Fruit fly (Drosophila melanogaster) whole organism, embryonic: ENCODE results near the gene CG15506.

Experiments
- Adf1 ChIP-seq: fragments of 200-800 bp; sonication (Bioruptor generic); IDR thresholded peaks from 2 replicates; pipeline ENCODE4 v1.3.6; 2022; ENCODE audit warnings: missing biosample characterization, missing genetic modification characterization
- CG10366 ChIP-seq: fragments of 200-800 bp; sonication (Bioruptor generic); IDR thresholded peaks from 2 replicates; pipeline ENCODE4 v1.3.6; 2022; ENCODE audit warnings: missing biosample characterization, missing genetic modification characterization
- CG10543 ChIP-seq: fragments of 200-800 bp; sonication (Bioruptor generic); optimal IDR thresholded peaks from 3 replicates; lab custom pipeline; 2017; ENCODE audit warnings: missing biosample characterization, mild to moderate bottlenecking, missing genetic modification characterization, moderate library complexity
- CG12769 ChIP-seq: fragments of 200-800 bp; sonication (Bioruptor generic); optimal IDR thresholded peaks from 2 replicates; lab custom pipeline; 2019; ENCODE audit warnings: missing biosample characterization, mild to moderate bottlenecking, missing genetic modification characterization, moderate library complexity
- CG14710 ChIP-seq: fragments of 200-800 bp; sonication (Bioruptor generic); optimal IDR thresholded peaks from 3 replicates; lab custom pipeline; 2019; ENCODE audit warnings: missing biosample characterization, mild to moderate bottlenecking, missing genetic modification characterization, moderate library complexity
- CG15601 ChIP-seq: fragments of 200-800 bp; sonication (Bioruptor generic); optimal IDR thresholded peaks from 3 replicates; lab custom pipeline; 2019; ENCODE audit warnings: missing biosample characterization, mild to moderate bottlenecking, missing genetic modification characterization, moderate library complexity
- CG1603 ChIP-seq: fragments of 200-800 bp; sonication (Bioruptor generic); optimal IDR thresholded peaks from 2 replicates; lab custom pipeline; 2019; ENCODE audit warnings: missing biosample characterization, mild to moderate bottlenecking, missing genetic modification characterization, moderate library complexity
- CG17328 ChIP-seq: fragments of 200-800 bp; sonication (Bioruptor generic); IDR thresholded peaks from 2 replicates; pipeline ENCODE4 v1.3.6; 2022; ENCODE audit warnings: missing biosample characterization, missing genetic modification characterization
- CG32532 ChIP-seq: fragments of 200-800 bp; sonication (Bioruptor generic); IDR thresholded peaks from 2 replicates; pipeline ENCODE4 v1.3.6; 2022; ENCODE audit warnings: missing biosample characterization, missing genetic modification characterization
- CG32767 ChIP-seq: fragments of 200-800 bp; sonication (Bioruptor generic); IDR thresholded peaks from 2 replicates; pipeline ENCODE4 v1.3.6; 2022; ENCODE audit warnings: missing biosample characterization, missing genetic modification characterization
- CG34224 ChIP-seq: fragments of 200-800 bp; sonication (Bioruptor generic); IDR thresholded peaks from 3 replicates; pipeline ENCODE4 v1.3.6; 2022; ENCODE audit warnings: missing biosample characterization, missing genetic modification characterization; ENCODE audit not compliant: partially characterized antibody
- CG34376 ChIP-seq: fragments of 200-800 bp; sonication (Bioruptor generic); optimal IDR thresholded peaks from 2 replicates; lab custom pipeline; 2018; ENCODE audit warnings: missing biosample characterization, mild to moderate bottlenecking, missing genetic modification characterization
- CG3995 ChIP-seq: fragments of 200-800 bp; sonication (Bioruptor generic); optimal IDR thresholded peaks from 3 replicates; lab custom pipeline; 2016; ENCODE audit warnings: missing biosample characterization, missing genetic modification characterization
- CG42726 ChIP-seq: fragments of 200-800 bp; sonication (Bioruptor generic); IDR thresholded peaks from 2 replicates; pipeline ENCODE4 v1.3.6; 2022; ENCODE audit warnings: missing biosample characterization, missing genetic modification characterization; ENCODE audit not compliant: partially characterized antibody
- CG4360 ChIP-seq: fragments of 200-800 bp; sonication (Bioruptor generic); IDR thresholded peaks from 2 replicates; pipeline ENCODE4 v1.3.6; 2022; ENCODE audit warnings: missing biosample characterization, missing genetic modification characterization
- CG4404 ChIP-seq: fragments of 200-800 bp; sonication (Bioruptor generic); IDR thresholded peaks from 2 replicates; pipeline ENCODE4 v1.3.6; 2022; ENCODE audit warnings: missing biosample characterization, missing genetic modification characterization
- CG4617 ChIP-seq: fragments of 200-800 bp; sonication (Bioruptor generic); optimal IDR thresholded peaks from 3 replicates; lab custom pipeline; 2016; ENCODE audit warnings: missing biosample characterization, missing genetic modification characterization, borderline replicate concordance
- CG6175 ChIP-seq: fragments of 200-800 bp; sonication (Bioruptor generic); IDR thresholded peaks from 3 replicates; pipeline ENCODE4 v1.3.6; 2022; ENCODE audit warnings: missing biosample characterization, missing genetic modification characterization
- CG7556 ChIP-seq: fragments of 200-800 bp; sonication (Bioruptor generic); optimal IDR thresholded peaks from 2 replicates; lab custom pipeline; 2017; ENCODE audit warnings: missing biosample characterization, mild to moderate bottlenecking, missing genetic modification characterization
- CG7963 ChIP-seq: fragments of 200-800 bp; sonication (Bioruptor generic); IDR thresholded peaks from 3 replicates; pipeline ENCODE4 v1.3.6; 2022; ENCODE audit warnings: missing biosample characterization, missing genetic modification characterization; ENCODE audit not compliant: partially characterized antibody
- CG8924 ChIP-seq: fragments of 200-800 bp; optimal IDR thresholded peaks from 3 replicates; lab custom pipeline; 2019; ENCODE audit warnings: missing biosample characterization, mild to moderate bottlenecking, missing genetic modification characterization, moderate library complexity
- CG9817 ChIP-seq: fragments of 200-800 bp; sonication (Bioruptor generic); optimal IDR thresholded peaks from 2 replicates; lab custom pipeline; 2018; ENCODE audit warnings: missing biosample characterization, mild to moderate bottlenecking, missing genetic modification characterization, moderate library complexity
- Dad ChIP-seq: fragments of 200-800 bp; sonication (Bioruptor generic); optimal IDR thresholded peaks from 3 replicates; lab custom pipeline; 2016; ENCODE audit warnings: missing biosample characterization, missing genetic modification characterization
- Dbx ChIP-seq: fragments of 200-800 bp; sonication (Bioruptor generic); IDR thresholded peaks from 3 replicates; pipeline ENCODE4 v1.3.6; 2022; ENCODE audit warnings: missing biosample characterization, missing genetic modification characterization
- Drgx ChIP-seq: fragments of 200-800 bp; sonication (Bioruptor generic); IDR thresholded peaks from 2 replicates; pipeline ENCODE4 v1.3.6; 2022; ENCODE audit warnings: missing biosample characterization, missing genetic modification characterization
- E2f2 ChIP-seq: fragments of 200-800 bp; sonication (Bioruptor generic); IDR thresholded peaks from 2 replicates; pipeline ENCODE4 v1.3.6; 2022; ENCODE audit warnings: missing biosample characterization, missing genetic modification characterization
- HmgZ ChIP-seq: fragments of 200-800 bp; sonication (Bioruptor generic); optimal IDR thresholded peaks from 2 replicates; lab custom pipeline; 2018; ENCODE audit warnings: missing biosample characterization, mild to moderate bottlenecking, missing genetic modification characterization
- MBD-R2 ChIP-seq: fragments of 200-800 bp; sonication (Bioruptor generic); IDR thresholded peaks from 2 replicates; pipeline ENCODE4 v1.3.6; 2022; ENCODE audit warnings: missing biosample characterization, missing genetic modification characterization
- Med ChIP-seq: fragments of 200-800 bp; sonication (Bioruptor generic); peaks from one replicate; lab custom pipeline; 2016; ENCODE audit warnings: missing biosample characterization, missing genetic modification characterization, mild to moderate bottlenecking, inconsistent platforms, moderate library complexity
- Scr ChIP-seq: fragments of 200-800 bp; sonication (Bioruptor generic); IDR thresholded peaks from 2 replicates; pipeline ENCODE4 v1.3.6; 2022; ENCODE audit warnings: missing biosample characterization, missing genetic modification characterization; ENCODE audit not compliant: partially characterized antibody
- Stat92E ChIP-seq, 3 experiments: fragments of >200 bp in 2 of 3; fragments of 200-800 bp in 1 of 3; sonication (Bioruptor generic) in 1 of 3; optimal IDR thresholded peaks; 2 replicates each; lab custom pipeline; 2017 to 2019; ENCODE audit warnings: missing biosample characterization in 3 of 3, missing genetic modification characterization in 3 of 3, mild to moderate bottlenecking in 1 of 3, moderate library complexity in 1 of 3
- Xrp1 ChIP-seq: fragments of 200-800 bp; sonication (Bioruptor generic); IDR thresholded peaks from 2 replicates; pipeline ENCODE4 v1.3.6; 2022; ENCODE audit warnings: missing biosample characterization, missing genetic modification characterization
- abd-A ChIP-seq: fragments of 200-800 bp; sonication (Bioruptor generic); optimal IDR thresholded peaks from 3 replicates; lab custom pipeline; 2019; ENCODE audit warnings: missing biosample characterization, mild to moderate bottlenecking, missing genetic modification characterization, moderate library complexity
- az2 ChIP-seq: fragments of 200-800 bp; sonication (Bioruptor generic); optimal IDR thresholded peaks from 3 replicates; lab custom pipeline; 2016; ENCODE audit warnings: missing biosample characterization, missing genetic modification characterization
- crp ChIP-seq, 2 experiments: fragments of 200-800 bp; sonication (Bioruptor generic); optimal IDR thresholded peaks; 2 replicates in 1 of 2; 3 replicates in 1 of 2; lab custom pipeline; 2017; ENCODE audit warnings: missing biosample characterization in 2 of 2, missing genetic modification characterization in 2 of 2, mild to moderate bottlenecking in 1 of 2, moderate library complexity in 1 of 2
- ewg ChIP-seq: fragments of 200-800 bp; sonication (Bioruptor generic); optimal IDR thresholded peaks from 3 replicates; lab custom pipeline; 2017; ENCODE audit warnings: mild to moderate bottlenecking, missing biosample characterization, missing genetic modification reagents, missing genetic modification characterization
- ftz-f1 ChIP-seq: fragments of 200-800 bp; sonication (Bioruptor generic); optimal IDR thresholded peaks from 2 replicates; lab custom pipeline; 2016; ENCODE audit warnings: missing biosample characterization, missing genetic modification characterization
- gfzf ChIP-seq: fragments of 200-800 bp; sonication (Bioruptor generic); optimal IDR thresholded peaks from 2 replicates; lab custom pipeline; 2016; ENCODE audit warnings: missing biosample characterization, mild to moderate bottlenecking, missing genetic modification characterization, moderate library complexity
- insv ChIP-seq, 2 experiments: fragments of 200-800 bp; sonication (Bioruptor generic); optimal IDR thresholded peaks; 3 replicates each; lab custom pipeline; 2016 to 2018; ENCODE audit warnings: missing biosample characterization in 2 of 2, missing genetic modification characterization in 2 of 2
- psq ChIP-seq: fragments of 200-800 bp; sonication (Bioruptor generic); optimal IDR thresholded peaks from 2 replicates; lab custom pipeline; 2017; ENCODE audit warnings: missing biosample characterization, missing genetic modification characterization
- pzg ChIP-seq: fragments of 200-800 bp; sonication (Bioruptor generic); optimal IDR thresholded peaks from 3 replicates; lab custom pipeline; 2018; ENCODE audit warnings: missing biosample characterization, mild to moderate bottlenecking, missing genetic modification characterization, moderate library complexity
- schlank ChIP-seq: fragments of 200-800 bp; sonication (Bioruptor generic); optimal IDR thresholded peaks from 2 replicates; lab custom pipeline; 2018; ENCODE audit warnings: missing biosample characterization, mild to moderate bottlenecking, missing genetic modification characterization
- sens-2 ChIP-seq: fragments of 200-800 bp; sonication (Bioruptor generic); IDR thresholded peaks from 2 replicates; pipeline ENCODE4 v1.3.6; 2022; ENCODE audit warnings: missing biosample characterization, missing genetic modification characterization
- stwl ChIP-seq: fragments of 200-800 bp; sonication (Bioruptor generic); optimal IDR thresholded peaks from 3 replicates; lab custom pipeline; 2018; ENCODE audit warnings: missing biosample characterization, mild to moderate bottlenecking, missing genetic modification characterization, moderate library complexity
- tgo ChIP-seq: fragments of 200-800 bp; sonication (Bioruptor generic); IDR thresholded peaks from 3 replicates; pipeline ENCODE4 v1.3.6; 2022; ENCODE audit warnings: missing biosample characterization, missing genetic modification characterization
- trh ChIP-seq: fragments of 200-800 bp; sonication (Bioruptor generic); optimal IDR thresholded peaks from 2 replicates; lab custom pipeline; 2016; ENCODE audit warnings: missing biosample characterization, missing genetic modification characterization
- unc-4 ChIP-seq: fragments of 200-800 bp; sonication (Bioruptor generic); IDR thresholded peaks from 2 replicates; pipeline ENCODE4 v1.3.6; 2022; ENCODE audit warnings: missing biosample characterization, missing genetic modification characterization; ENCODE audit not compliant: partially characterized antibody
- wek ChIP-seq: fragments of 200-800 bp; sonication (Bioruptor generic); optimal IDR thresholded peaks from 3 replicates; lab custom pipeline; 2018; ENCODE audit warnings: missing biosample characterization, mild to moderate bottlenecking, missing genetic modification characterization, moderate library complexity

Gene CG15506

dm6 chr3R:29723048-29723656 lies 4.7 kb downstream of the CG15506 start, which contains the start of gene Pcd:
Gene Pcd (plus strand): TSS chr3R:29723163.
- TF ChIP-seq CG4617 (GFP tag; lab: Kevin White, UChicago): peak; percentile 5
- TF ChIP-seq wek (GFP tag; lab: Kevin White, UChicago): no peak
- TF ChIP-seq CG17328 (GFP tag; lab: Robert Waterston, UW): 0 out of 2 replicates have a peak, but pooled peaks have one; percentile 27
- 0 out of 2 replicates have a peak, but pooled peaks have one; percentile 21 for TF ChIP-seq CG32767 (GFP tag; lab: Robert Waterston, UW)
- no peak for TF ChIP-seq trh (GFP tag; lab: Kevin White, UChicago)
- TF ChIP-seq Drgx (GFP tag; lab: Robert Waterston, UW): no peak
- TF ChIP-seq CG6175 (GFP tag; lab: Robert Waterston, UW): peak; percentile 76; the same call in 2 of the 3 replicates
- TF ChIP-seq unc-4 (GFP tag; lab: Robert Waterston, UW): peak; percentile 41; the same call in 1 of the 2 replicates
- peak; percentile 31 for TF ChIP-seq ftz-f1 (GFP tag; lab: Kevin White, UChicago)
- peak; percentile 21 for TF ChIP-seq ewg (GFP tag; lab: Kevin White, UChicago)
- no peak for TF ChIP-seq CG7556 (GFP tag; lab: Kevin White, UChicago)
- TF ChIP-seq MBD-R2 (GFP tag; lab: Robert Waterston, UW): peak; percentile 83
- peak; percentile 1 for TF ChIP-seq CG14710
- no peak for TF ChIP-seq CG7963 (GFP tag; lab: Robert Waterston, UW)
- no peak for TF ChIP-seq CG15601 (tag; lab: Kevin White, UChicago)
- TF ChIP-seq az2: no peak
- TF ChIP-seq CG10543 (GFP tag; lab: Kevin White, UChicago): peak; percentile 43
- TF ChIP-seq CG10366 (GFP tag; lab: Robert Waterston, UW): no peak
- peak in 1 of 2 experiments; percentile 46 for TF ChIP-seq insv (GFP tag; optimal IDR thresholded peaks at IDR 0.05; lab: Kevin White, UChicago)
- peak; percentile 71 for TF ChIP-seq stwl (tag; lab: Kevin White, UChicago)
- peak; percentile 30 for TF ChIP-seq CG1603 (tag; lab: Kevin White, UChicago)
- peak; percentile 48 for TF ChIP-seq abd-A
- TF ChIP-seq Dad: no peak
- no peak for TF ChIP-seq Xrp1 (GFP tag; lab: Robert Waterston, UW)
- 0 out of 2 replicates have a peak, but pooled peaks have one; percentile 29 for TF ChIP-seq sens-2 (GFP tag; lab: Robert Waterston, UW)
- TF ChIP-seq psq: no peak
- TF ChIP-seq CG42726 (GFP tag; lab: Robert Waterston, UW): 0 out of 2 replicates have a peak, but pooled peaks have one; percentile 17
- TF ChIP-seq pzg: peak; percentile 50
- TF ChIP-seq schlank (tag; lab: Kevin White, UChicago): no peak
- TF ChIP-seq Med (GFP tag; lab: Kevin White, UChicago): peak; percentile 33
- peak; percentile 14 for TF ChIP-seq CG3995 (GFP tag; lab: Kevin White, UChicago)
- no peak for TF ChIP-seq tgo (GFP tag; lab: Robert Waterston, UW)
- TF ChIP-seq Adf1 (GFP tag; lab: Robert Waterston, UW): peak; percentile 42; the same call in 1 of the 2 replicates
- peak; percentile 91 for TF ChIP-seq E2f2
- no peak for TF ChIP-seq CG4404 (GFP tag; lab: Robert Waterston, UW)
- no peak for TF ChIP-seq CG9817 (tag; lab: Kevin White, UChicago)
- peak; percentile 7 for TF ChIP-seq HmgZ (tag; lab: Kevin White, UChicago)
- peak in 1 of 3 experiments; percentile 53 for TF ChIP-seq Stat92E (GFP tag; optimal IDR thresholded peaks at IDR 0.05; lab: Kevin White, UChicago)
- TF ChIP-seq gfzf: peak; percentile 38
- peak; percentile 49; the same call in 1 of the 3 replicates for TF ChIP-seq CG34224 (GFP tag; lab: Robert Waterston, UW)
- TF ChIP-seq Scr: 0 out of 2 replicates have a peak, but pooled peaks have one; percentile 17
- TF ChIP-seq CG12769 (tag; lab: Kevin White, UChicago): peak; percentile 71
- peak; percentile 43 for TF ChIP-seq CG34376 (GFP tag; lab: Kevin White, UChicago)
- TF ChIP-seq crp (GFP tag; optimal IDR thresholded peaks at IDR 0.05; lab: Kevin White, UChicago): peak; percentile 55 to 94
- TF ChIP-seq CG32532 (GFP tag; lab: Robert Waterston, UW): peak; percentile 13; the same call in 1 of the 2 replicates
- TF ChIP-seq CG8924 (tag; lab: Kevin White, UChicago): peak; percentile 70
- TF ChIP-seq Dbx (GFP tag; lab: Robert Waterston, UW): 0 out of 3 replicates have a peak, but pooled peaks have one; percentile 39
- TF ChIP-seq CG4360 (GFP tag; lab: Robert Waterston, UW): peak; percentile 63
